Fruit fly (Drosophila melanogaster): ENCODE results near the gene CG16986.

Gene CG16986

dm6 chr3L:2585794-2586741, 14.1 kb upstream of the CG16986 start, which contains the start of gene msn (continued):
- TF ChIP-seq CG2129 (GFP tag; IDR thresholded peaks at IDR 0.05; ENCODE audit: partially characterized antibody) = no peak
- TF ChIP-seq CG6791 (GFP tag; IDR thresholded peaks at IDR 0.05; ENCODE audit: partially characterized antibody) = peak; percentile 64; the same call in 2 of the 3 replicates
- TF ChIP-seq CG9932 (GFP tag; IDR thresholded peaks at IDR 0.05) = peak; percentile 56
- TF ChIP-seq crc (GFP tag; optimal IDR thresholded peaks at IDR 0.05) = no peak
- TF ChIP-seq CG17802 (tag; optimal IDR thresholded peaks at IDR 0.05) = peak; percentile 23
- TF ChIP-seq tio (GFP tag; optimal IDR thresholded peaks at IDR 0.05) = no peak
- TF ChIP-seq lbe (GFP tag; optimal IDR thresholded peaks at IDR 0.05) = no peak
- no peak for TF ChIP-seq Atf-2 (GFP tag; optimal IDR thresholded peaks at IDR 0.05)
- no peak for TF ChIP-seq Mrtf (GFP tag; IDR thresholded peaks at IDR 0.05)
- TF ChIP-seq en (GFP tag; optimal IDR thresholded peaks at IDR 0.05) = no peak
- peak; percentile 36; the same call in 1 of the 2 replicates for TF ChIP-seq stc (GFP tag; IDR thresholded peaks at IDR 0.05)
- peak; percentile 11 for TF ChIP-seq CG11398 (GFP tag; optimal IDR thresholded peaks at IDR 0.05)
- no peak for TF ChIP-seq psq (GFP tag; optimal IDR thresholded peaks at IDR 0.05)
- peak in 1 of 2 experiments; percentile 39 for TF ChIP-seq dpn (GFP tag; optimal IDR thresholded peaks at IDR 0.05)
- peak; percentile 42 for TF ChIP-seq caup (GFP tag; optimal IDR thresholded peaks at IDR 0.05; ENCODE audit: severe bottlenecking)
- TF ChIP-seq pros (GFP tag; optimal IDR thresholded peaks at IDR 0.05) = peak; percentile 18
- no peak for TF ChIP-seq Gsc (GFP tag; IDR thresholded peaks at IDR 0.05)
- TF ChIP-seq lilli (GFP tag; optimal IDR thresholded peaks at IDR 0.05) = no peak
- TF ChIP-seq HLH54F (GFP tag; optimal IDR thresholded peaks at IDR 0.05) = no peak
- TF ChIP-seq GATAe (GFP tag; conservative IDR thresholded peaks at IDR 0.05) = no peak
- peak; percentile 92 to 97 for TF ChIP-seq Trl (optimal IDR thresholded peaks at IDR 0.05)
- TF ChIP-seq Trl (GFP tag; optimal IDR thresholded peaks at IDR 0.05) = no peak
- no peak for TF ChIP-seq cad (GFP tag; optimal IDR thresholded peaks at IDR 0.05)
- no peak for TF ChIP-seq Antp (GFP tag; optimal IDR thresholded peaks at IDR 0.05)
- TF ChIP-seq tx (GFP tag; optimal IDR thresholded peaks at IDR 0.05) = no peak
- TF ChIP-seq klu (GFP tag; IDR thresholded peaks at IDR 0.05) = no peak
- no peak for TF ChIP-seq CG11695 (GFP tag; IDR thresholded peaks at IDR 0.05)
- no peak for TF ChIP-seq HLH3B (GFP tag; IDR thresholded peaks at IDR 0.05)
- no peak for TF ChIP-seq CoRest (tag; optimal IDR thresholded peaks at IDR 0.05)
- TF ChIP-seq unc-4 (GFP tag; IDR thresholded peaks at IDR 0.05; ENCODE audit: partially characterized antibody) = peak; percentile 42; the same call in 1 of the 2 replicates
- TF ChIP-seq CG12219 (GFP tag; optimal IDR thresholded peaks at IDR 0.05) = no peak
- TF ChIP-seq CG2202 (tag; optimal IDR thresholded peaks at IDR 0.05) = peak; percentile 16
- TF ChIP-seq Neu2 (GFP tag; optimal IDR thresholded peaks at IDR 0.05; ENCODE audit: borderline replicate concordance) = no peak
- no peak for TF ChIP-seq Oaz (GFP tag; IDR thresholded peaks at IDR 0.05)
- TF ChIP-seq Hmx (GFP tag; optimal IDR thresholded peaks at IDR 0.05) = no peak
- peak; percentile 29 for TF ChIP-seq CG12769 (tag; optimal IDR thresholded peaks at IDR 0.05)
- TF ChIP-seq zfh1 (GFP tag; IDR thresholded peaks at IDR 0.05) = peak; percentile 67
- TF ChIP-seq Ssrp (tag; optimal IDR thresholded peaks at IDR 0.05) = peak; percentile 8
- TF ChIP-seq Oli (tag; optimal IDR thresholded peaks at IDR 0.05) = no peak
- no peak for TF ChIP-seq CG4820 (GFP tag; optimal IDR thresholded peaks at IDR 0.05)
- TF ChIP-seq Blimp-1 (GFP tag; optimal IDR thresholded peaks at IDR 0.05) = no peak
- no peak for TF ChIP-seq Max (GFP tag; optimal IDR thresholded peaks at IDR 0.05)
- TF ChIP-seq repo (GFP tag; optimal IDR thresholded peaks at IDR 0.05) = peak; percentile 40
- no peak for TF ChIP-seq Taf1 (GFP tag; IDR thresholded peaks at IDR 0.05)
- TF ChIP-seq zen2 (GFP tag; IDR thresholded peaks at IDR 0.05; ENCODE audit: partially characterized antibody) = peak; percentile 21; the same call in 1 of the 3 replicates
- no peak for TF ChIP-seq Dek (tag; optimal IDR thresholded peaks at IDR 0.05)
- TF ChIP-seq Hey (tag; optimal IDR thresholded peaks at IDR 0.05) = no peak
- TF ChIP-seq Xbp1 (GFP tag; optimal IDR thresholded peaks at IDR 0.05) = no peak
- no peak for TF ChIP-seq Hr51 (GFP tag; optimal IDR thresholded peaks at IDR 0.05)

Data from whole organism, embryonic.